Worm (Caenorhabditis elegans) whole organism, L4/young adult: ENCODE measurements around the gene K12B6.4.

ENCODE experiments used
- W03F9.2 ChIP-seq: fragments of 150-350 bp; optimal IDR thresholded peaks from 2 replicates; lab custom pipeline; 2014; ENCODE audit warnings: missing biosample characterization, missing genetic modification characterization
- dao-5 ChIP-seq: sonication (generic microtip); optimal IDR thresholded peaks from 2 replicates; lab custom pipeline; 2016; ENCODE audit warnings: missing genotype, missing genetic modification characterization, moderate library complexity, missing compliant biosample characterization
- him-1 ChIP-seq: sonication (generic microtip); optimal IDR thresholded peaks from 2 replicates; lab custom pipeline; 2016; ENCODE audit warnings: missing genotype, missing genetic modification reagents, missing genetic modification characterization, missing compliant biosample characterization

ce11 chrV:6319358-6319757 is 38.3 kb upstream of the K12B6.4 start:
- TF ChIP-seq dao-5 (tag; lab: Kevin White, UChicago) (no peak), him-1 (tag; lab: Kevin White, UChicago) (no peak), W03F9.2 (no peak)
